Worm (Caenorhabditis elegans) whole organism, midembryonic: Measurements from ENCODE around the gene F56B3.2.

ENCODE experiments used
- T22C8.4 ChIP-seq: fragments of 200-800 bp; sonication (Bioruptor generic); IDR thresholded peaks from 2 replicates; pipeline ENCODE4 v1.3.6; 2022; ENCODE audit warnings: missing genetic modification characterization, missing compliant biosample characterization
- cog-1 ChIP-seq: sonication (generic microtip); optimal IDR thresholded peaks from 2 replicates; lab custom pipeline; 2016; ENCODE audit warnings: missing genetic modification characterization, missing compliant biosample characterization
- flt-1 ChIP-seq: fragments of 200-800 bp; sonication (Bioruptor generic); IDR thresholded peaks from 2 replicates; pipeline ENCODE4 v1.3.6; 2022; ENCODE audit warnings: missing genetic modification characterization, missing compliant biosample characterization
- klf-2 ChIP-seq: fragments of 200-800 bp; sonication (Bioruptor generic); conservative IDR thresholded peaks from 2 replicates; pipeline ENCODE4 v1.3.6; 2022; ENCODE audit warnings: missing genetic modification reagents, missing genetic modification characterization, missing compliant biosample characterization
- med-1 ChIP-seq: sonication (generic microtip); optimal IDR thresholded peaks from 2 replicates; lab custom pipeline; 2017; ENCODE audit warnings: missing genetic modification characterization, mild to moderate bottlenecking, missing compliant biosample characterization, antibody characterized with exemption, missing genetic modification reagents; ENCODE audit not compliant: insufficient read depth
- ref-1 ChIP-seq: fragments of 200-800 bp; sonication (Bioruptor generic); conservative IDR thresholded peaks from 2 replicates; pipeline ENCODE4 v1.3.6; 2022; ENCODE audit warnings: missing genetic modification reagents, missing genetic modification characterization, missing compliant biosample characterization
- tab-1 ChIP-seq: fragments of 200-800 bp; sonication (Bioruptor generic); IDR thresholded peaks from 2 replicates; pipeline ENCODE4 v1.3.6; 2022; ENCODE audit warnings: missing genetic modification characterization, missing compliant biosample characterization
- ztf-23 ChIP-seq: fragments of 200-800 bp; sonication (Bioruptor generic); IDR thresholded peaks from 2 replicates; pipeline ENCODE4 v1.3.6; 2022; ENCODE audit warnings: missing genetic modification reagents, missing genetic modification characterization, missing compliant biosample characterization
- ztf-29 ChIP-seq: fragments of 200-800 bp; sonication (Bioruptor generic); IDR thresholded peaks from 2 replicates; pipeline ENCODE4 v1.3.6; 2022; ENCODE audit warnings: missing genetic modification reagents, missing genetic modification characterization, missing compliant biosample characterization

DNA sequence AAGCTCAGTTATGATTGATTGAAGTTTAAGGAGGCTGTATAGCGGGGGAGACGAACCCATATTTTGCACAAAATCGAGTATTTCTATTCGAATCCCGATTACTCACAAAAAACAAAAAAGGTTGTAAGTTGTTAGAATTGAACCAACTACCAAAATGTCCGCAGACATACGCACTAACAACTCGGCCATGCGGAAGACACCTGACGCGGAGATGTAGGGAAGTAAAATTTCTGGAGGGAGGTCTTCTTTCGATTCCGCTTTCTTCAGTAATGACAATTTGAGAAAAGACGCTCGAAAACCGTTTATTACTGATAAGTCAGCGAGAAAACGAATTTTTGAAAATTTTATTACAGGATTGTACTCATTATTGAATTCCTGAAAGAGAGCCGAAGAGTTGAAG, 49.5 kb upstream of the F56B3.2 start:
- TF ChIP-seq ztf-23: no peak
- TF ChIP-seq med-1 (GFP tag; lab: Kevin White, UChicago): no peak
- no peak for TF ChIP-seq klf-2 (GFP tag; lab: Robert Waterston, UW)
- no peak for TF ChIP-seq T22C8.4 (GFP tag; lab: Robert Waterston, UW)
- TF ChIP-seq tab-1 (GFP tag; lab: Robert Waterston, UW): no peak
- no peak for TF ChIP-seq cog-1 (tag; lab: Kevin White, UChicago)
- TF ChIP-seq flt-1 (GFP tag; lab: Robert Waterston, UW): no peak
- no peak for TF ChIP-seq ref-1 (GFP tag; lab: Robert Waterston, UW)
- no peak for TF ChIP-seq ztf-29
